Fruit fly (Drosophila melanogaster) whole organism, prepupa: ENCODE data around the gene CG6125.

Experiments used
- Blimp-1 ChIP-seq: fragments of 200-800 bp; sonication (Bioruptor generic); optimal IDR thresholded peaks from 3 replicates; lab custom pipeline; 2017; ENCODE audit warnings: missing biosample characterization, missing genetic modification characterization, mild to moderate bottlenecking, moderate library complexity, missing genetic modification reagents
- CG10631 ChIP-seq: fragments of 200-800 bp; sonication (Bioruptor generic); optimal IDR thresholded peaks from 2 replicates; lab custom pipeline; 2016; ENCODE audit warnings: missing biosample characterization, missing genetic modification characterization
- CG10669 ChIP-seq: fragments of 200-800 bp; sonication (Bioruptor generic); optimal IDR thresholded peaks from 3 replicates; lab custom pipeline; 2018; ENCODE audit warnings: missing biosample characterization, mild to moderate bottlenecking, missing genetic modification characterization, moderate library complexity
- CG11294 ChIP-seq: fragments of 200-800 bp; sonication (Bioruptor generic); IDR thresholded peaks from 2 replicates; pipeline ENCODE4 v1.3.6; 2022; ENCODE audit warnings: missing biosample characterization, missing genetic modification characterization
- CG11762 ChIP-seq: fragments of 200-800 bp; sonication (Bioruptor generic); optimal IDR thresholded peaks from 3 replicates; lab custom pipeline; 2016; ENCODE audit warnings: missing biosample characterization, missing genetic modification characterization; ENCODE audit not compliant: insufficient read depth
- CG11902 ChIP-seq: fragments of 200-800 bp; sonication (Bioruptor generic); optimal IDR thresholded peaks from 3 replicates; lab custom pipeline; 2016; ENCODE audit warnings: missing biosample characterization, missing genetic modification characterization
- CG15336 ChIP-seq: fragments of 200-800 bp; sonication (Bioruptor generic); IDR thresholded peaks from 2 replicates; pipeline ENCODE4 v1.3.6; 2022; ENCODE audit warnings: missing biosample characterization, missing genetic modification characterization
- CG1621 ChIP-seq: fragments of 200-800 bp; sonication (Bioruptor generic); optimal IDR thresholded peaks from 3 replicates; lab custom pipeline; 2018; ENCODE audit warnings: missing biosample characterization, mild to moderate bottlenecking, missing genetic modification characterization
- CG31627 ChIP-seq: fragments of 200-800 bp; sonication (Bioruptor generic); optimal IDR thresholded peaks from 3 replicates; lab custom pipeline; 2016; ENCODE audit warnings: missing biosample characterization, missing genetic modification characterization
- CG32006 ChIP-seq: fragments of 200-800 bp; sonication (Bioruptor generic); optimal IDR thresholded peaks from 3 replicates; lab custom pipeline; 2017; ENCODE audit warnings: missing biosample characterization, mild to moderate bottlenecking, missing genetic modification characterization
- CG34406 ChIP-seq: fragments of 200-800 bp; sonication (Bioruptor generic); optimal IDR thresholded peaks from 3 replicates; lab custom pipeline; 2016; ENCODE audit warnings: missing biosample characterization, missing genetic modification characterization
- CG3919 ChIP-seq: fragments of 200-800 bp; sonication (Bioruptor generic); optimal IDR thresholded peaks from 3 replicates; lab custom pipeline; 2016; ENCODE audit warnings: missing biosample characterization, missing genetic modification characterization
- CG4318 ChIP-seq: fragments of 200-800 bp; sonication (Bioruptor generic); optimal IDR thresholded peaks from 3 replicates; lab custom pipeline; 2017; ENCODE audit warnings: missing biosample characterization, mild to moderate bottlenecking, missing genetic modification characterization
- CG6163 ChIP-seq: fragments of 200-800 bp; sonication (Bioruptor generic); IDR thresholded peaks from 3 replicates; pipeline ENCODE4 v1.3.6; 2022; ENCODE audit warnings: missing biosample characterization, missing genetic modification characterization
- CG6792 ChIP-seq: fragments of 200-800 bp; sonication (Bioruptor generic); optimal IDR thresholded peaks from 3 replicates; lab custom pipeline; 2016; ENCODE audit warnings: missing biosample characterization, missing genetic modification characterization
- CG6808 ChIP-seq: fragments of 200-800 bp; sonication (Bioruptor generic); optimal IDR thresholded peaks from 3 replicates; lab custom pipeline; 2017; ENCODE audit warnings: missing biosample characterization, missing genetic modification characterization, mild to moderate bottlenecking, moderate library complexity, missing genetic modification reagents
- CG7368 ChIP-seq: fragments of 200-800 bp; sonication (Bioruptor generic); optimal IDR thresholded peaks from 3 replicates; lab custom pipeline; 2016; ENCODE audit warnings: missing biosample characterization, missing genetic modification characterization
- CG8119 ChIP-seq: fragments of 200-800 bp; sonication (Bioruptor generic); IDR thresholded peaks from 3 replicates; pipeline ENCODE4 v1.3.6; 2022; ENCODE audit warnings: missing biosample characterization, missing genetic modification characterization
- CG9139 ChIP-seq: fragments of 200-800 bp; sonication (Bioruptor generic); optimal IDR thresholded peaks from 3 replicates; lab custom pipeline; 2017; ENCODE audit warnings: missing biosample characterization, mild to moderate bottlenecking, missing genetic modification characterization
- Eip75B ChIP-seq: fragments of 200-800 bp; sonication (Bioruptor generic); optimal IDR thresholded peaks from 3 replicates; lab custom pipeline; 2016; ENCODE audit warnings: missing biosample characterization, missing genetic modification characterization
- Eip78C ChIP-seq: fragments of 200-800 bp; sonication (Bioruptor generic); peaks from one replicate; lab custom pipeline; 2016; ENCODE audit warnings: missing biosample characterization, missing genetic modification characterization
- Eip93F ChIP-seq: fragments of 200-800 bp; sonication (Bioruptor generic); optimal IDR thresholded peaks from 2 replicates; lab custom pipeline; 2016; ENCODE audit warnings: missing biosample characterization, mild to moderate bottlenecking, missing genetic modification characterization
- Ets96B ChIP-seq: fragments of 200-800 bp; optimal IDR thresholded peaks from 2 replicates; lab custom pipeline; 2019; ENCODE audit warnings: missing biosample characterization, mild to moderate bottlenecking, missing genetic modification characterization, moderate library complexity
- Gug ChIP-seq: fragments of 200-800 bp; sonication (Bioruptor generic); IDR thresholded peaks from 2 replicates; pipeline ENCODE4 v1.3.6; 2022; ENCODE audit warnings: missing biosample characterization, missing genetic modification characterization
- Hr38 ChIP-seq: sonication (Bioruptor generic); optimal IDR thresholded peaks from 2 replicates; lab custom pipeline; 2016; ENCODE audit warnings: missing biosample characterization, missing genetic modification characterization
- Hr39 ChIP-seq: fragments of 200-800 bp; sonication (Bioruptor generic); optimal IDR thresholded peaks from 2 replicates; lab custom pipeline; 2016; ENCODE audit warnings: missing biosample characterization, missing genetic modification characterization
- Hr4 ChIP-seq: fragments of 200-800 bp; sonication (Bioruptor generic); optimal IDR thresholded peaks from 3 replicates; lab custom pipeline; 2016; ENCODE audit warnings: missing biosample characterization, missing genetic modification characterization
- Lpt ChIP-seq: fragments of 200-800 bp; sonication (Bioruptor generic); optimal IDR thresholded peaks from 3 replicates; lab custom pipeline; 2016; ENCODE audit warnings: missing biosample characterization, missing genetic modification characterization
- Met ChIP-seq: fragments of 200-800 bp; sonication (Bioruptor generic); optimal IDR thresholded peaks from 3 replicates; lab custom pipeline; 2016; ENCODE audit warnings: missing biosample characterization, missing genetic modification characterization
- Smox ChIP-seq: fragments of 200-800 bp; sonication (Bioruptor generic); optimal IDR thresholded peaks from 3 replicates; lab custom pipeline; 2016; ENCODE audit warnings: missing biosample characterization, missing genetic modification characterization
- Sox102F ChIP-seq: fragments of 200-800 bp; sonication (Bioruptor generic); optimal IDR thresholded peaks from 2 replicates; lab custom pipeline; 2016; ENCODE audit warnings: missing biosample characterization, mild to moderate bottlenecking, missing genetic modification characterization
- Sox14 ChIP-seq: fragments of 200-800 bp; sonication (Bioruptor generic); optimal IDR thresholded peaks from 3 replicates; lab custom pipeline; 2016; ENCODE audit warnings: missing biosample characterization, missing genetic modification characterization
- Sox15 ChIP-seq: fragments of 200-800 bp; sonication (Bioruptor generic); optimal IDR thresholded peaks from 3 replicates; lab custom pipeline; 2016; ENCODE audit warnings: missing biosample characterization, missing genetic modification characterization
- achi ChIP-seq: fragments of 200-800 bp; sonication (Bioruptor generic); optimal IDR thresholded peaks from 3 replicates; lab custom pipeline; 2016; ENCODE audit warnings: missing biosample characterization, missing genetic modification characterization
- dac ChIP-seq: fragments of 200-800 bp; sonication (Bioruptor generic); optimal IDR thresholded peaks from 2 replicates; lab custom pipeline; 2017; ENCODE audit warnings: missing biosample characterization, mild to moderate bottlenecking, missing genetic modification characterization
- dsx ChIP-seq: fragments of 200-800 bp; optimal IDR thresholded peaks from 3 replicates; lab custom pipeline; 2019; ENCODE audit warnings: missing biosample characterization, mild to moderate bottlenecking, missing genetic modification characterization, moderate library complexity; ENCODE audit not compliant: poor library complexity, severe bottlenecking
- eg ChIP-seq: fragments of 200-800 bp; sonication (Bioruptor generic); IDR thresholded peaks from 3 replicates; pipeline ENCODE4 v1.3.6; 2022; ENCODE audit warnings: missing biosample characterization, missing genetic modification characterization
- esn ChIP-seq: fragments of 200-800 bp; sonication (Bioruptor generic); optimal IDR thresholded peaks from 2 replicates; lab custom pipeline; 2016; ENCODE audit warnings: missing biosample characterization, mild to moderate bottlenecking, missing genetic modification characterization, moderate library complexity
- fd59A ChIP-seq: fragments of 200-800 bp; sonication (Bioruptor generic); optimal IDR thresholded peaks from 2 replicates; lab custom pipeline; 2017; ENCODE audit warnings: missing biosample characterization, mild to moderate bottlenecking, missing genetic modification characterization, missing genetic modification reagents
- fd85E ChIP-seq: fragments of 200-800 bp; sonication (Bioruptor generic); optimal IDR thresholded peaks from 3 replicates; lab custom pipeline; 2016; ENCODE audit warnings: missing biosample characterization, missing genetic modification characterization
- fkh ChIP-seq: fragments of 200-800 bp; sonication (Bioruptor generic); optimal IDR thresholded peaks from 3 replicates; lab custom pipeline; 2017; ENCODE audit warnings: missing biosample characterization, mild to moderate bottlenecking, missing genetic modification characterization, moderate library complexity
- lz ChIP-seq: fragments of 200-800 bp; sonication (Bioruptor generic); optimal IDR thresholded peaks from 3 replicates; lab custom pipeline; 2016; ENCODE audit warnings: missing biosample characterization, missing genetic modification characterization
- net ChIP-seq: fragments of 200-800 bp; sonication (Bioruptor generic); optimal IDR thresholded peaks from 3 replicates; lab custom pipeline; 2016; ENCODE audit warnings: missing biosample characterization, missing genetic modification characterization
- pdm3 ChIP-seq: fragments of 200-800 bp; sonication (Bioruptor generic); optimal IDR thresholded peaks from 3 replicates; lab custom pipeline; 2016; ENCODE audit warnings: missing biosample characterization, missing genetic modification characterization
- spab ChIP-seq: fragments of 200-800 bp; sonication (Bioruptor generic); optimal IDR thresholded peaks from 2 replicates; lab custom pipeline; 2017; ENCODE audit warnings: missing biosample characterization, mild to moderate bottlenecking, missing genetic modification characterization, missing genetic modification reagents
- ss ChIP-seq, 2 experiments: fragments of 200-800 bp; sonication (Bioruptor generic); optimal IDR thresholded peaks; 2 replicates in 1 of 2; 3 replicates in 1 of 2; lab custom pipeline; 2017 to 2018; ENCODE audit warnings: mild to moderate bottlenecking in 2 of 2, missing biosample characterization in 2 of 2, missing genetic modification characterization in 2 of 2, moderate library complexity in 1 of 2
- svp ChIP-seq: fragments of 200-800 bp; sonication (Bioruptor generic); peaks from one replicate; lab custom pipeline; 2016; ENCODE audit warnings: missing biosample characterization, missing genetic modification characterization
- topi ChIP-seq: fragments of 200-800 bp; sonication (Bioruptor generic); optimal IDR thresholded peaks from 3 replicates; lab custom pipeline; 2016; ENCODE audit warnings: missing biosample characterization, missing genetic modification characterization
- vri ChIP-seq: fragments of 200-800 bp; sonication (Bioruptor generic); optimal IDR thresholded peaks from 3 replicates; lab custom pipeline; 2016; ENCODE audit warnings: missing biosample characterization, mild to moderate bottlenecking, missing genetic modification characterization

The CG6125 gene

DNA sequence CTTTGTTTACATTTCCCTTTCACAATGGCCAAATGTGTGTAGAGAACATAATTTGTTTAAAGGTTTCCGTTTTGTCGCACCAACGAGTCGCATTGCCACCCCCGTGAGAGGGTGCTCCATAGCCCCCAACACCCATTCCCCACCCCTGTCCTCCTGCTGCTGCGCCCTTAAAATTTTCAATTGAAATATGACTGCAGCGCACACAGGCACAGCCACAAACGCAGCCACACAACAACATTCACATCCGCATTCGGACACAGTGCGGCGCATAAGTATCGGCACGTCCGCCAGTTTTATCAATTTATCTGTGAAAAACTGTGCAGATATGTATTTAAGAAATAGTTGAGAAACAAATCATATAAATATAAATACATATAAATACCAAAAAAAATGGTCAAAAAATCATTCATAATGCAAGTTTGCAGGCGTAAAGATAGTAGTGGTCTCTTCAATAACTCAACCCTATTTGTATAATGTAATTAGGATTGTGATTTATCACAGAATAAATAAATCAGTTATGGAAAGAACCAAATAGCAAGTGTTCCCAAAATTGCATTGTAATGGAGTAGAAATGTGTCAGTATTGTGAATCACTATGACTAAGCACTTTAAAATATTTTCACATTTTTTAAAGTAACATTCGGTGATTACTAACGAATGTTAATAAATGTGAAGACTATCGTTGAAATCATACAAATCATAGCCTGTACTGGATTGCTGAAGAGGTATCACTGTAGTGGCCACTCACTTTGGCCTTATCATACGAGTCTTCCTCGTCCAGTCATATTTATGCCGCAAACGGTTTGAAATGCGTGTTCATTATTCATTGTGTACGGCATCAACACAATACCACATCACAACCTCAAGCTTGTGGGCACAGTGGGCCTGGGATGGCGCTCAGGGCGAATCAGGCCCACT, 3.2 kb upstream of the CG6125 start:
- TF ChIP-seq CG9139 (GFP tag; lab: Kevin White, UChicago): no peak
- TF ChIP-seq CG34406: peak; percentile 44
- TF ChIP-seq CG7368 (GFP tag; lab: Kevin White, UChicago): peak; percentile 10
- TF ChIP-seq net (GFP tag; lab: Kevin White, UChicago): no peak
- TF ChIP-seq CG10631 (GFP tag; lab: Kevin White, UChicago): peak; percentile 13
- no peak for TF ChIP-seq Blimp-1 (GFP tag; lab: Kevin White, UChicago)
- TF ChIP-seq CG10669 (GFP tag; lab: Kevin White, UChicago): peak; percentile 13
- TF ChIP-seq Sox102F (GFP tag; lab: Kevin White, UChicago): peak; percentile 34
- no peak for TF ChIP-seq vri (GFP tag; lab: Kevin White, UChicago)
- no peak for TF ChIP-seq CG6808 (GFP tag; lab: Kevin White, UChicago)
- peak; percentile 27 for TF ChIP-seq CG11762 (GFP tag; lab: Kevin White, UChicago)
- TF ChIP-seq lz (GFP tag; lab: Kevin White, UChicago): peak; percentile 36
- peak; percentile 42 for TF ChIP-seq pdm3 (GFP tag; lab: Kevin White, UChicago)
- peak; percentile 26 for TF ChIP-seq Lpt
- TF ChIP-seq Eip75B (GFP tag; lab: Kevin White, UChicago): no peak
- TF ChIP-seq Hr38: no peak
- TF ChIP-seq Eip93F (GFP tag; lab: Kevin White, UChicago): peak; percentile 25
- no peak for TF ChIP-seq Sox15 (GFP tag; lab: Kevin White, UChicago)
- peak; percentile 25 for TF ChIP-seq CG4318 (GFP tag; lab: Kevin White, UChicago)
- TF ChIP-seq dac: peak; percentile 45
- no peak for TF ChIP-seq CG1621 (tag; lab: Kevin White, UChicago)
- TF ChIP-seq spab (GFP tag; lab: Kevin White, UChicago): no peak
- peak; percentile 49 for TF ChIP-seq Smox (GFP tag; lab: Kevin White, UChicago)
- TF ChIP-seq achi (GFP tag; lab: Kevin White, UChicago): peak; percentile 26
- TF ChIP-seq fd59A (GFP tag; lab: Kevin White, UChicago): no peak
- TF ChIP-seq topi: peak; percentile 38
- peak; percentile 83 for TF ChIP-seq Eip78C (GFP tag; lab: Kevin White, UChicago)
- peak; percentile 20 for TF ChIP-seq CG6792 (GFP tag; lab: Kevin White, UChicago)
- peak; percentile 69 for TF ChIP-seq eg (GFP tag; lab: Robert Waterston, UW)
- TF ChIP-seq CG32006 (GFP tag; lab: Kevin White, UChicago): peak; percentile 61
- TF ChIP-seq Ets96B (tag; lab: Kevin White, UChicago): no peak
- TF ChIP-seq Gug: 0 out of 2 replicates have a peak, but pooled peaks have one; percentile 22
- peak; percentile 43 for TF ChIP-seq fkh (GFP tag; lab: Kevin White, UChicago)
- peak; percentile 58; the same call in 2 of the 3 replicates for TF ChIP-seq CG6163 (GFP tag; lab: Robert Waterston, UW)
- TF ChIP-seq dsx: no peak
- TF ChIP-seq CG11902 (GFP tag; lab: Kevin White, UChicago): peak; percentile 5
- TF ChIP-seq CG15336 (GFP tag; lab: Robert Waterston, UW): no peak
- TF ChIP-seq CG3919: peak; percentile 3
- TF ChIP-seq CG31627 (GFP tag; lab: Kevin White, UChicago): peak; percentile 41
- TF ChIP-seq Sox14 (GFP tag; lab: Kevin White, UChicago): peak; percentile 43
- TF ChIP-seq esn (GFP tag; lab: Kevin White, UChicago): peak; percentile 66
- peak; percentile 44 for TF ChIP-seq svp
- peak; percentile 44 for TF ChIP-seq Met (GFP tag; lab: Kevin White, UChicago)
- TF ChIP-seq ss (GFP tag; optimal IDR thresholded peaks at IDR 0.05; lab: Kevin White, UChicago): no peak
- peak; percentile 28; the same call in 1 of the 2 replicates for TF ChIP-seq CG11294 (GFP tag; lab: Robert Waterston, UW)
- TF ChIP-seq fd85E (GFP tag; lab: Kevin White, UChicago): no peak
- TF ChIP-seq Hr4: peak; percentile 52
- peak; percentile 57 for TF ChIP-seq Hr39 (GFP tag; lab: Kevin White, UChicago)
- 0 out of 3 replicates have a peak, but pooled peaks have one; percentile 12 for TF ChIP-seq CG8119
